Fruit fly (Drosophila melanogaster) whole organism, embryonic: Measurements from ENCODE around the gene CG13075.

Source experiments
- ATbp ChIP-seq: fragments of 200-800 bp; sonication (Bioruptor generic); optimal IDR thresholded peaks from 2 replicates; lab custom pipeline; 2017; ENCODE audit warnings: missing biosample characterization, mild to moderate bottlenecking, missing genetic modification characterization, missing genetic modification reagents
- Bdp1 ChIP-seq: fragments of 200-800 bp; sonication (Bioruptor generic); optimal IDR thresholded peaks from 3 replicates; lab custom pipeline; 2016; ENCODE audit warnings: missing biosample characterization, missing genetic modification characterization
- CG10321 ChIP-seq: fragments of 200-800 bp; sonication (Bioruptor generic); IDR thresholded peaks from 2 replicates; pipeline ENCODE4 v1.3.6; 2022; ENCODE audit warnings: missing biosample characterization, missing genetic modification characterization
- CG10366 ChIP-seq: fragments of 200-800 bp; sonication (Bioruptor generic); IDR thresholded peaks from 2 replicates; pipeline ENCODE4 v1.3.6; 2022; ENCODE audit warnings: missing biosample characterization, missing genetic modification characterization
- CG10979 ChIP-seq: fragments of 200-800 bp; sonication (Bioruptor generic); optimal IDR thresholded peaks from 2 replicates; lab custom pipeline; 2018; ENCODE audit warnings: missing biosample characterization, mild to moderate bottlenecking, missing genetic modification characterization, moderate library complexity
- CG13287 ChIP-seq: fragments of 200-800 bp; sonication (Bioruptor generic); IDR thresholded peaks from 2 replicates; pipeline ENCODE4 v1.3.6; 2022; ENCODE audit warnings: missing biosample characterization, missing genetic modification characterization; ENCODE audit not compliant: partially characterized antibody
- CG14014 ChIP-seq: fragments of 200-800 bp; sonication (Bioruptor generic); IDR thresholded peaks from 2 replicates; pipeline ENCODE4 v1.3.6; 2022; ENCODE audit warnings: missing biosample characterization, missing genetic modification characterization
- CG14441 ChIP-seq: fragments of 200-800 bp; sonication (Bioruptor generic); IDR thresholded peaks from 2 replicates; pipeline ENCODE4 v1.3.6; 2022; ENCODE audit warnings: missing biosample characterization, missing genetic modification characterization
- CG14710 ChIP-seq: fragments of 200-800 bp; sonication (Bioruptor generic); optimal IDR thresholded peaks from 3 replicates; lab custom pipeline; 2019; ENCODE audit warnings: missing biosample characterization, mild to moderate bottlenecking, missing genetic modification characterization, moderate library complexity
- CG14860 ChIP-seq: fragments of 200-800 bp; sonication (Bioruptor generic); IDR thresholded peaks from 3 replicates; pipeline ENCODE4 v1.3.6; 2022; ENCODE audit warnings: missing biosample characterization, missing genetic modification characterization; ENCODE audit not compliant: partially characterized antibody
- CG15269 ChIP-seq: fragments of 200-800 bp; sonication (Bioruptor generic); optimal IDR thresholded peaks from 2 replicates; lab custom pipeline; 2018; ENCODE audit warnings: missing biosample characterization, mild to moderate bottlenecking, missing genetic modification characterization, moderate library complexity
- CG15479 ChIP-seq: fragments of 200-800 bp; sonication (Bioruptor generic); optimal IDR thresholded peaks from 3 replicates; lab custom pipeline; 2019; ENCODE audit warnings: missing biosample characterization, mild to moderate bottlenecking, missing genetic modification characterization, moderate library complexity
- CG1602 ChIP-seq: fragments of 200-800 bp; sonication (Bioruptor generic); optimal IDR thresholded peaks from 3 replicates; lab custom pipeline; 2016; ENCODE audit warnings: missing biosample characterization, missing genetic modification characterization
- CG17385 ChIP-seq: fragments of 200-800 bp; sonication (Bioruptor generic); optimal IDR thresholded peaks from 3 replicates; lab custom pipeline; 2018; ENCODE audit warnings: missing biosample characterization, mild to moderate bottlenecking, missing genetic modification characterization
- CG17912 ChIP-seq: fragments of 200-800 bp; sonication (Bioruptor generic); optimal IDR thresholded peaks from 2 replicates; lab custom pipeline; 2018; ENCODE audit warnings: missing biosample characterization, mild to moderate bottlenecking, missing genetic modification characterization
- CG1792 ChIP-seq: fragments of 200-800 bp; sonication (Bioruptor generic); optimal IDR thresholded peaks from 2 replicates; lab custom pipeline; 2016; ENCODE audit warnings: missing biosample characterization, missing genetic modification characterization
- CG18764 ChIP-seq: fragments of 200-800 bp; sonication (Bioruptor generic); optimal IDR thresholded peaks from 3 replicates; lab custom pipeline; 2016; ENCODE audit warnings: missing biosample characterization, missing genetic modification characterization
- CG31224 ChIP-seq: fragments of 200-800 bp; sonication (Bioruptor generic); IDR thresholded peaks from 2 replicates; pipeline ENCODE4 v1.3.6; 2022; ENCODE audit warnings: missing biosample characterization, missing genetic modification characterization
- CG31388 ChIP-seq: fragments of 200-800 bp; sonication (Bioruptor generic); optimal IDR thresholded peaks from 2 replicates; lab custom pipeline; 2016; ENCODE audit warnings: missing biosample characterization, missing genetic modification characterization
- CG43689 ChIP-seq: fragments of 200-800 bp; sonication (Bioruptor generic); IDR thresholded peaks from 2 replicates; pipeline ENCODE4 v1.3.6; 2022; ENCODE audit warnings: missing biosample characterization, missing genetic modification characterization
- CG4730 ChIP-seq: fragments of 200-800 bp; sonication (Bioruptor generic); IDR thresholded peaks from 2 replicates; pipeline ENCODE4 v1.3.6; 2022; ENCODE audit warnings: missing biosample characterization, missing genetic modification characterization
- CG5180 ChIP-seq: fragments of 200-800 bp; sonication (Bioruptor generic); optimal IDR thresholded peaks from 3 replicates; lab custom pipeline; 2017; ENCODE audit warnings: missing biosample characterization, missing genetic modification characterization, mild to moderate bottlenecking, moderate library complexity, missing genetic modification reagents
- CG5245 ChIP-seq: fragments of 200-800 bp; sonication (Bioruptor generic); optimal IDR thresholded peaks from 3 replicates; lab custom pipeline; 2016; ENCODE audit warnings: missing biosample characterization, missing genetic modification characterization
- CG7928 ChIP-seq: fragments of 200-800 bp; sonication (Bioruptor generic); optimal IDR thresholded peaks from 2 replicates; lab custom pipeline; 2017; ENCODE audit warnings: missing biosample characterization, mild to moderate bottlenecking, missing genetic modification characterization
- CG8359 ChIP-seq: fragments of 200-800 bp; sonication (Bioruptor generic); optimal IDR thresholded peaks from 2 replicates; lab custom pipeline; 2017; ENCODE audit warnings: missing biosample characterization, mild to moderate bottlenecking, missing genetic modification characterization, borderline replicate concordance
- CG8765 ChIP-seq: fragments of 200-800 bp; sonication (Bioruptor generic); IDR thresholded peaks from 2 replicates; pipeline ENCODE4 v1.3.6; 2022; ENCODE audit warnings: missing biosample characterization, missing genetic modification characterization
- E2f2 ChIP-seq: fragments of 200-800 bp; sonication (Bioruptor generic); IDR thresholded peaks from 2 replicates; pipeline ENCODE4 v1.3.6; 2022; ENCODE audit warnings: missing biosample characterization, missing genetic modification characterization
- Hr78 ChIP-seq, 2 experiments: fragments of 200-800 bp in 1 of 2; fragments of >200 bp in 1 of 2; sonication (Bioruptor generic) in 1 of 2; optimal IDR thresholded peaks; 2 replicates each; lab custom pipeline; 2017 to 2019; ENCODE audit warnings: missing biosample characterization in 2 of 2, missing genetic modification characterization in 2 of 2, mild to moderate bottlenecking in 1 of 2, moderate library complexity in 1 of 2
- Lim3 ChIP-seq: fragments of 200-800 bp; sonication (Bioruptor generic); IDR thresholded peaks from 2 replicates; pipeline ENCODE4 v1.3.6; 2022; ENCODE audit warnings: missing biosample characterization, missing genetic modification characterization
- Med ChIP-seq: fragments of 200-800 bp; sonication (Bioruptor generic); peaks from one replicate; lab custom pipeline; 2016; ENCODE audit warnings: missing biosample characterization, missing genetic modification characterization, mild to moderate bottlenecking, inconsistent platforms, moderate library complexity
- Meics ChIP-seq: fragments of 200-800 bp; sonication (Bioruptor generic); optimal IDR thresholded peaks from 2 replicates; lab custom pipeline; 2017; ENCODE audit warnings: missing biosample characterization, mild to moderate bottlenecking, missing genetic modification characterization
- Nf-YA ChIP-seq: fragments of 200-800 bp; sonication (Bioruptor generic); IDR thresholded peaks from 2 replicates; pipeline ENCODE4 v1.3.6; 2022; ENCODE audit warnings: missing biosample characterization, missing genetic modification characterization
- Nf-YB ChIP-seq: fragments of 200-800 bp; sonication (Bioruptor generic); optimal IDR thresholded peaks from 3 replicates; lab custom pipeline; 2019; ENCODE audit warnings: missing biosample characterization, mild to moderate bottlenecking, missing genetic modification characterization, moderate library complexity
- Scr ChIP-seq: fragments of 200-800 bp; sonication (Bioruptor generic); IDR thresholded peaks from 2 replicates; pipeline ENCODE4 v1.3.6; 2022; ENCODE audit warnings: missing biosample characterization, missing genetic modification characterization; ENCODE audit not compliant: partially characterized antibody
- al ChIP-seq: fragments of 200-800 bp; sonication (Bioruptor generic); IDR thresholded peaks from 2 replicates; pipeline ENCODE4 v1.3.6; 2022; ENCODE audit warnings: missing biosample characterization, missing genetic modification characterization
- ase ChIP-seq: fragments of 200-800 bp; sonication (Bioruptor generic); IDR thresholded peaks from 3 replicates; pipeline ENCODE4 v1.3.6; 2022; ENCODE audit warnings: missing biosample characterization, missing genetic modification characterization
- cato ChIP-seq: fragments of 200-800 bp; sonication (Bioruptor generic); optimal IDR thresholded peaks from 2 replicates; lab custom pipeline; 2016; ENCODE audit warnings: missing biosample characterization, missing genetic modification characterization, borderline replicate concordance
- dm ChIP-seq: fragments of 200-800 bp; sonication (Bioruptor generic); optimal IDR thresholded peaks from 3 replicates; lab custom pipeline; 2016; ENCODE audit warnings: missing biosample characterization, missing genetic modification characterization
- gro ChIP-seq: fragments of 200-800 bp; sonication (Bioruptor generic); optimal IDR thresholded peaks from 2 replicates; lab custom pipeline; 2016; ENCODE audit warnings: missing biosample characterization, missing genetic modification characterization
- kah ChIP-seq: fragments of 200-800 bp; sonication (Bioruptor generic); optimal IDR thresholded peaks from 2 replicates; lab custom pipeline; 2018; ENCODE audit warnings: missing biosample characterization, mild to moderate bottlenecking, missing genetic modification characterization
- lmd ChIP-seq: fragments of 200-800 bp; sonication (Bioruptor generic); IDR thresholded peaks from 2 replicates; pipeline ENCODE4 v1.3.6; 2022; ENCODE audit warnings: missing biosample characterization, missing genetic modification characterization
- lov ChIP-seq, 2 experiments: fragments of 200-800 bp in 1 of 2; fragments of >200 bp in 1 of 2; sonication (Bioruptor generic) in 1 of 2; IDR thresholded peaks in 1 of 2; optimal IDR thresholded peaks in 1 of 2; 2 replicates in 1 of 2; 3 replicates in 1 of 2; pipeline versions ENCODE4 v1.3.6 to Lab custom; 2017 to 2022; ENCODE audit warnings: missing biosample characterization in 1 of 2, missing genetic modification characterization in 1 of 2
- luna ChIP-seq: fragments of 200-800 bp; sonication (Bioruptor generic); optimal IDR thresholded peaks from 2 replicates; lab custom pipeline; 2016; ENCODE audit warnings: missing biosample characterization, missing genetic modification characterization
- pfk ChIP-seq: fragments of 200-800 bp; sonication (Bioruptor generic); optimal IDR thresholded peaks from 2 replicates; lab custom pipeline; 2018; ENCODE audit warnings: missing biosample characterization, mild to moderate bottlenecking, missing genetic modification characterization, moderate library complexity
- pzg ChIP-seq: fragments of 200-800 bp; sonication (Bioruptor generic); optimal IDR thresholded peaks from 3 replicates; lab custom pipeline; 2018; ENCODE audit warnings: missing biosample characterization, mild to moderate bottlenecking, missing genetic modification characterization, moderate library complexity
- sob ChIP-seq: fragments of 200-800 bp; sonication (Bioruptor generic); IDR thresholded peaks from 2 replicates; pipeline ENCODE4 v1.3.6; 2022; ENCODE audit warnings: missing biosample characterization, missing genetic modification characterization
- tin ChIP-seq: fragments of 200-800 bp; sonication (Bioruptor generic); optimal IDR thresholded peaks from 3 replicates; lab custom pipeline; 2016; ENCODE audit warnings: missing biosample characterization, missing genetic modification characterization
- tup ChIP-seq: fragments of 200-800 bp; sonication (Bioruptor generic); optimal IDR thresholded peaks from 2 replicates; lab custom pipeline; 2016; ENCODE audit warnings: missing biosample characterization, mild to moderate bottlenecking, missing genetic modification characterization, moderate library complexity

Gene CG13075

dm6 chr3L:16131264-16132066, 47.7 kb downstream of the CG13075 start, which contains the start of the genes Trs20 and elg1 (continued):
- TF ChIP-seq Meics (GFP tag; lab: Kevin White, UChicago) = peak; percentile 61
- TF ChIP-seq lov (optimal IDR thresholded peaks at IDR 0.05; lab: Kevin White, UChicago) = no peak
- no peak for TF ChIP-seq lov (GFP tag; IDR thresholded peaks at IDR 0.05; lab: Robert Waterston, UW)
- peak; percentile 59 for TF ChIP-seq sob
- peak; percentile 69 for TF ChIP-seq CG15269
- no peak for TF ChIP-seq CG5180 (GFP tag; lab: Kevin White, UChicago)
- peak; percentile 87 for TF ChIP-seq Med (GFP tag; lab: Kevin White, UChicago)
- TF ChIP-seq CG5245 (GFP tag; lab: Kevin White, UChicago) = peak; percentile 6
- no peak for TF ChIP-seq CG18764 (GFP tag; lab: Kevin White, UChicago)
- TF ChIP-seq CG10366 (GFP tag; lab: Robert Waterston, UW) = no peak; the same call in 1 of the 2 replicates
- TF ChIP-seq CG13287 (GFP tag; lab: Robert Waterston, UW) = no peak; the same call in 1 of the 2 replicates
- TF ChIP-seq Lim3 (GFP tag; lab: Robert Waterston, UW) = no peak
- TF ChIP-seq CG8765 (GFP tag; lab: Robert Waterston, UW) = no peak
- TF ChIP-seq kah (GFP tag; lab: Kevin White, UChicago) = peak; percentile 8
- no peak for TF ChIP-seq lmd (GFP tag; lab: Robert Waterston, UW)
- TF ChIP-seq CG31388 (GFP tag; lab: Kevin White, UChicago) = no peak
- TF ChIP-seq CG10979 (tag; lab: Kevin White, UChicago) = peak; percentile 65
- no peak for TF ChIP-seq Scr (GFP tag; lab: Robert Waterston, UW)
- TF ChIP-seq CG1602 (GFP tag; lab: Kevin White, UChicago) = peak; percentile 35
- TF ChIP-seq CG7928 (GFP tag; lab: Kevin White, UChicago) = no peak
- TF ChIP-seq CG31224 (GFP tag; lab: Robert Waterston, UW) = no peak
- TF ChIP-seq pfk (GFP tag; lab: Kevin White, UChicago) = no peak
- TF ChIP-seq CG14860 (GFP tag; lab: Robert Waterston, UW) = no peak
- no peak for TF ChIP-seq CG17912 (GFP tag; lab: Kevin White, UChicago)
- TF ChIP-seq Nf-YA (GFP tag; lab: Robert Waterston, UW) = no peak
- no peak for TF ChIP-seq CG10321
- TF ChIP-seq CG14710 (tag; lab: Kevin White, UChicago) = peak; percentile 77
- peak; percentile 60 for TF ChIP-seq CG17385 (GFP tag; lab: Kevin White, UChicago)
- TF ChIP-seq ase (GFP tag; lab: Robert Waterston, UW) = no peak
- TF ChIP-seq luna = no peak
- no peak for TF ChIP-seq CG4730 (GFP tag; lab: Robert Waterston, UW)
- no peak; the same call in 1 of the 2 replicates for TF ChIP-seq CG14014 (GFP tag; lab: Robert Waterston, UW)
- TF ChIP-seq cato (GFP tag; lab: Kevin White, UChicago) = peak; percentile 15
- TF ChIP-seq E2f2 (GFP tag; lab: Robert Waterston, UW) = peak; percentile 79; the same call in 1 of the 2 replicates
- TF ChIP-seq al = peak; percentile 39; the same call in 1 of the 2 replicates
- peak in 1 of 2 experiments; percentile 44 for TF ChIP-seq Hr78 (GFP tag; optimal IDR thresholded peaks at IDR 0.05; lab: Kevin White, UChicago)
- no peak for TF ChIP-seq Bdp1
- no peak for TF ChIP-seq CG1792 (GFP tag; lab: Kevin White, UChicago)
- TF ChIP-seq dm (GFP tag; lab: Kevin White, UChicago) = no peak
- TF ChIP-seq pzg (GFP tag; lab: Kevin White, UChicago) = peak; percentile 46
- TF ChIP-seq CG8359 (GFP tag; lab: Kevin White, UChicago) = no peak
- TF ChIP-seq ATbp = no peak
- TF ChIP-seq Nf-YB (GFP tag; lab: Kevin White, UChicago) = peak; percentile 54
- no peak for TF ChIP-seq CG15479 (GFP tag; lab: Kevin White, UChicago)
- no peak for TF ChIP-seq CG14441
- no peak for TF ChIP-seq CG43689 (GFP tag; lab: Robert Waterston, UW)
- TF ChIP-seq gro (GFP tag; lab: Kevin White, UChicago) = peak; percentile 21
- peak; percentile 24 for TF ChIP-seq tin
- no peak for TF ChIP-seq tup (GFP tag; lab: Kevin White, UChicago)
